Worm (Caenorhabditis elegans): Measurements from ENCODE around the gene B0252.3.

DNA sequence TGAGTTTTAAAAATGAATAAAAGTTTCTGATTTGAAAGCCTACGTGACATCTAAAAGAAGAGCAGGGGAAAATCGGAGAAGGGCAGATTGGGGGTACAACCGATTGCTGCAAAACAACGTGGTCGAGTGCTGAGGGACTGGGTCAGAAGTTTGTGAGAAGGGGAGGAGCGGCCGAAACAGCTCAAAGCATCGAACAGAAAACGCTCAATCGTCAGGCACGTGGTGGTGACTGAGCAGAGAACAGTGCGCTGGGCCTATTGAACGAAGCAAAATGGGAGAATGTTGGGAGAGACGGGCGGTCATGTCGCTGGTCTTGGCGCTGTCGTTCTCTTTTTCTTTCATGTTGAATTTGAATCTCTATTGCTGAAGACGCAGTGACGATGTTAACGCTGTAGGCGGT is 16.4 kb downstream of the B0252.3 start:
- TF ChIP-seq mep-1 (tag; optimal IDR thresholded peaks at IDR 0.05) (no peak), blmp-1 (tag; optimal IDR thresholded peaks at IDR 0.05) (no peak), pha-4 (tag; optimal IDR thresholded peaks at IDR 0.05) (no peak), elt-3 (tag; optimal IDR thresholded peaks at IDR 0.05) (no peak), snpc-4 (tag; optimal IDR thresholded peaks at IDR 0.05) (no peak), nhr-12 (tag; optimal IDR thresholded peaks at IDR 0.05) (no peak), lsy-2 (tag; optimal IDR thresholded peaks at IDR 0.05) (no peak), elt-1 (tag; optimal IDR thresholded peaks at IDR 0.05; ENCODE audit: borderline replicate concordance, insufficient read depth) (no peak), ceh-83 (GFP tag; optimal IDR thresholded peaks at IDR 0.05) (no peak), unc-120 (tag; optimal IDR thresholded peaks at IDR 0.05; ENCODE audit: poor library complexity, severe bottlenecking) (no peak), ztf-11 (tag; optimal IDR thresholded peaks at IDR 0.05) (no peak), cnd-1 (tag; optimal IDR thresholded peaks at IDR 0.05) (no peak)

Measured in whole organism, mixed stage, embryonic.